Fruit fly (Drosophila melanogaster): Measurements from ENCODE around the gene Ccdc39.

Gene Ccdc39

dm6 chr3R:4804126-4804649 is 19.7 kb upstream of the Ccdc39 start (continued):
- TF ChIP-seq seq (GFP tag; IDR thresholded peaks at IDR 0.05) (peak; percentile 29; the same call in 1 of the 2 replicates), CG6175 (GFP tag; IDR thresholded peaks at IDR 0.05) (peak; percentile 91), trem (tag; optimal IDR thresholded peaks at IDR 0.05) (no peak), Hr78 (GFP tag; optimal IDR thresholded peaks at IDR 0.05) (no peak), CG12769 (tag; optimal IDR thresholded peaks at IDR 0.05) (peak; percentile 62), CG15479 (GFP tag; optimal IDR thresholded peaks at IDR 0.05) (no peak), Atf-2 (GFP tag; optimal IDR thresholded peaks at IDR 0.05) (no peak), CG12659 (GFP tag; optimal IDR thresholded peaks at IDR 0.05) (no peak), run (tag; optimal IDR thresholded peaks at IDR 0.05) (peak; percentile 17), CG1792 (GFP tag; optimal IDR thresholded peaks at IDR 0.05) (no peak), CG4820 (GFP tag; optimal IDR thresholded peaks at IDR 0.05) (no peak), eyg (GFP tag; optimal IDR thresholded peaks at IDR 0.05) (no peak), H15 (GFP tag; IDR thresholded peaks at IDR 0.05) (no peak), sd (tag; optimal IDR thresholded peaks at IDR 0.05) (no peak), CG10959 (GFP tag; IDR thresholded peaks at IDR 0.05) (no peak), CG1647 (GFP tag; optimal IDR thresholded peaks at IDR 0.05) (no peak), wek (GFP tag; optimal IDR thresholded peaks at IDR 0.05) (no peak), CG12219 (GFP tag; optimal IDR thresholded peaks at IDR 0.05) (peak; percentile 28), Scr (GFP tag; IDR thresholded peaks at IDR 0.05; ENCODE audit: partially characterized antibody) (peak; percentile 53), fd64A (GFP tag; optimal IDR thresholded peaks at IDR 0.05) (no peak), hth (optimal IDR thresholded peaks at IDR 0.05) (no peak), ind (GFP tag; optimal IDR thresholded peaks at IDR 0.05) (no peak), abd-A (tag; optimal IDR thresholded peaks at IDR 0.05) (peak; percentile 8), CG30020 (tag; optimal IDR thresholded peaks at IDR 0.05) (no peak), aop (GFP tag; IDR thresholded peaks at IDR 0.05) (no peak), CG5953 (GFP tag; IDR thresholded peaks at IDR 0.05) (no peak), sima (GFP tag; optimal IDR thresholded peaks at IDR 0.05) (no peak), Doc3 (GFP tag; IDR thresholded peaks at IDR 0.05; ENCODE audit: partially characterized antibody) (peak; percentile 44; the same call in 1 of the 3 replicates), CG16813 (GFP tag; IDR thresholded peaks at IDR 0.05; ENCODE audit: partially characterized antibody) (peak; percentile 24; the same call in 1 of the 3 replicates), fru (optimal IDR thresholded peaks at IDR 0.05) (no peak), CG6254 (GFP tag; optimal IDR thresholded peaks at IDR 0.05) (no peak), CG8089 (GFP tag; optimal IDR thresholded peaks at IDR 0.05) (no peak), Lpt (GFP tag; optimal IDR thresholded peaks at IDR 0.05) (peak; percentile 36), dmrt99B (tag; optimal IDR thresholded peaks at IDR 0.05) (peak; percentile 29), CG10979 (tag; optimal IDR thresholded peaks at IDR 0.05) (no peak), CG12744 (GFP tag; optimal IDR thresholded peaks at IDR 0.05) (no peak), CG9817 (tag; optimal IDR thresholded peaks at IDR 0.05) (peak; percentile 39), ranshi (GFP tag; IDR thresholded peaks at IDR 0.05) (no peak), CG30403 (GFP tag; optimal IDR thresholded peaks at IDR 0.05) (peak; percentile 21), vvl (GFP tag; IDR thresholded peaks at IDR 0.05) (no peak), nerfin-2 (GFP tag; IDR thresholded peaks at IDR 0.05; ENCODE audit: partially characterized antibody) (peak; percentile 38; the same call in 1 of the 2 replicates), twi (tag; optimal IDR thresholded peaks at IDR 0.05) (peak; percentile 85), Kr (GFP tag; optimal IDR thresholded peaks at IDR 0.05) (no peak), h (optimal IDR thresholded peaks at IDR 0.05) (no peak), nerfin-1 (tag; optimal IDR thresholded peaks at IDR 0.05) (no peak), Sox102F (GFP tag; optimal IDR thresholded peaks at IDR 0.05) (no peak), Fer2 (tag; optimal IDR thresholded peaks at IDR 0.05) (no peak), CG4282 (GFP tag; optimal IDR thresholded peaks at IDR 0.05) (no peak), Hand (GFP tag; optimal IDR thresholded peaks at IDR 0.05) (no peak), CG18619 (GFP tag; optimal IDR thresholded peaks at IDR 0.05) (no peak), CG17361 (GFP tag; IDR thresholded peaks at IDR 0.05) (no peak)
